Fruit fly (Drosophila melanogaster) whole organism, larva: ENCODE measurements around the gene CG3534.

Experiments
- noc ChIP-seq: fragments of 200-800 bp; sonication (Bioruptor generic); optimal IDR thresholded peaks from 3 replicates; lab custom pipeline; 2019; ENCODE audit warnings: missing biosample characterization, mild to moderate bottlenecking, missing genetic modification characterization, moderate library complexity

CG3534 gene

dm6 chr3R:16996059-16996959, at the start of gene CG3534, which contains the start of gene EMC2A:
CG3534 (plus strand) TSS chr3R:16996446.
EMC2A (minus strand) TSS chr3R:16996071.
- TF ChIP-seq noc (tag; lab: Kevin White, UChicago) = no peak

- no peak for TF ChIP-seq noc (tag; lab: Kevin White, UChicago)
Measured at dm6 chr3R:16948667-16949066, 47.6 kb upstream of the CG3534 start.

- TF ChIP-seq noc (tag; lab: Kevin White, UChicago) = no peak
Measured at dm6 chr3R:16951374-16951773, 44.9 kb upstream of the CG3534 start.

- no peak for TF ChIP-seq noc (tag; lab: Kevin White, UChicago)
Measured at dm6 chr3R:16954423-16954822, 41.8 kb upstream of the CG3534 start.

dm6 chr3R:16957759-16958536, 38.3 kb upstream of the CG3534 start:
- TF ChIP-seq noc (tag; lab: Kevin White, UChicago) = peak; percentile 32

dm6 chr3R:16960219-16960618, 36.0 kb upstream of the CG3534 start:
- TF ChIP-seq noc (tag; lab: Kevin White, UChicago) = no peak

dm6 chr3R:16962303-16962702, 33.9 kb upstream of the CG3534 start:
- no peak for TF ChIP-seq noc (tag; lab: Kevin White, UChicago)

dm6 chr3R:16969361-16970355, 26.6 kb upstream of the CG3534 start:
- TF ChIP-seq noc (tag; lab: Kevin White, UChicago) = no peak

- TF ChIP-seq noc (tag; lab: Kevin White, UChicago) = no peak
Measured at dm6 chr3R:16972136-16972535, 24.1 kb upstream of the CG3534 start, which contains the start of gene Abd-B. Abd-B (minus strand) TSS chr3R:16972236.

- TF ChIP-seq noc (tag; lab: Kevin White, UChicago) = no peak
Measured at dm6 chr3R:16972575-16972974, 23.7 kb upstream of the CG3534 start.

dm6 chr3R:16974904-16975303, 21.3 kb upstream of the CG3534 start, which contains the start of gene VhaM9.7-d:
VhaM9.7-d (plus strand) TSS chr3R:16975204.
- TF ChIP-seq noc (tag; lab: Kevin White, UChicago) = no peak

- no peak for TF ChIP-seq noc (tag; lab: Kevin White, UChicago)
Measured at dm6 chr3R:16977745-16978305, 18.4 kb upstream of the CG3534 start, which contains the start of gene Actn3. Actn3 (minus strand) TSS chr3R:16977795.

- no peak for TF ChIP-seq noc (tag; lab: Kevin White, UChicago)
Measured at dm6 chr3R:16980958-16981623, 15.2 kb upstream of the CG3534 start.

- peak; percentile 86 for TF ChIP-seq noc (tag; lab: Kevin White, UChicago)
Measured at dm6 chr3R:16982108-16982707, 14.0 kb upstream of the CG3534 start, which contains the start of gene AhcyL2. AhcyL2 (minus strand) TSS chr3R:16982158.
